Worm (Caenorhabditis elegans) whole organism, early embryonic: Measurements from ENCODE around the gene R13A5.11.

ENCODE experiments used
- B0310.2 ChIP-seq: sonication (generic microtip); optimal IDR thresholded peaks from 2 replicates; lab custom pipeline; 2016; ENCODE audit warnings: mild to moderate bottlenecking, missing genetic modification characterization, missing compliant biosample characterization
- F13C5.2 ChIP-seq: sonication (generic microtip); optimal IDR thresholded peaks from 2 replicates; lab custom pipeline; 2017; ENCODE audit warnings: mild to moderate bottlenecking, missing genetic modification characterization, inconsistent platforms, missing compliant biosample characterization
- aly-1 ChIP-seq: sonication (generic microtip); optimal IDR thresholded peaks from 2 replicates; lab custom pipeline; 2016; ENCODE audit warnings: missing genetic modification characterization, missing compliant biosample characterization
- ama-1 ChIP-seq: fragments of 150-350 bp; optimal IDR thresholded peaks from 2 replicates; lab custom pipeline; 2014
- ceh-13 ChIP-seq: fragments of 200-800 bp; sonication (Bioruptor generic); optimal IDR thresholded peaks from 2 replicates; lab custom pipeline; 2018; ENCODE audit warnings: mild to moderate bottlenecking, missing genetic modification characterization, missing compliant biosample characterization
- ceh-36 ChIP-seq: sonication (generic microtip); optimal IDR thresholded peaks from 2 replicates; lab custom pipeline; 2016; ENCODE audit warnings: missing genetic modification characterization, inconsistent platforms, missing compliant biosample characterization
- ets-7 ChIP-seq: sonication (generic microtip); optimal IDR thresholded peaks from 2 replicates; lab custom pipeline; 2016; ENCODE audit warnings: missing genotype, missing genetic modification characterization, missing compliant biosample characterization
- flt-1 ChIP-seq: fragments of 200-800 bp; sonication (Bioruptor generic); IDR thresholded peaks from 2 replicates; pipeline ENCODE4 v1.3.6; 2022; ENCODE audit warnings: missing genetic modification characterization, missing compliant biosample characterization
- hmbx-1 ChIP-seq: sonication (generic microtip); optimal IDR thresholded peaks from 2 replicates; lab custom pipeline; 2016; ENCODE audit warnings: mild to moderate bottlenecking, missing genetic modification characterization, missing compliant biosample characterization
- hmg-4 ChIP-seq: fragments of 200-800 bp; sonication (Bioruptor generic); optimal IDR thresholded peaks from 2 replicates; lab custom pipeline; 2018; ENCODE audit warnings: mild to moderate bottlenecking, missing genetic modification characterization, missing compliant biosample characterization
- hnd-1 ChIP-seq: sonication (generic microtip); optimal IDR thresholded peaks from 2 replicates; lab custom pipeline; 2016; ENCODE audit warnings: missing genetic modification characterization, missing compliant biosample characterization
- pes-1 ChIP-seq: fragments of 200-800 bp; sonication (Bioruptor generic); IDR thresholded peaks from 2 replicates; pipeline ENCODE4 v1.3.6; 2022; ENCODE audit warnings: missing genetic modification reagents, missing genetic modification characterization, missing compliant biosample characterization
- scrt-1 ChIP-seq: fragments of 200-800 bp; sonication (Bioruptor generic); IDR thresholded peaks from 2 replicates; pipeline ENCODE4 v1.3.6; 2022; ENCODE audit warnings: missing genetic modification characterization, missing compliant biosample characterization
- sea-1 ChIP-seq: fragments of 200-800 bp; sonication (Bioruptor generic); conservative IDR thresholded peaks from 2 replicates; pipeline ENCODE4 v1.3.6; 2022; ENCODE audit warnings: missing genetic modification characterization, missing compliant biosample characterization
- tbx-11 ChIP-seq: fragments of 200-800 bp; sonication (Bioruptor generic); IDR thresholded peaks from 2 replicates; pipeline ENCODE4 v1.3.6; 2022; ENCODE audit warnings: missing genetic modification characterization, missing compliant biosample characterization
- tbx-37 ChIP-seq: fragments of 200-800 bp; sonication (Bioruptor generic); conservative IDR thresholded peaks from 2 replicates; pipeline ENCODE4 v1.3.6; 2022; ENCODE audit warnings: missing genetic modification reagents, missing genetic modification characterization, missing compliant biosample characterization
- tra-4 ChIP-seq: sonication (generic microtip); optimal IDR thresholded peaks from 2 replicates; lab custom pipeline; 2017; ENCODE audit warnings: missing genetic modification characterization, missing compliant biosample characterization

R13A5.11 gene

ce11 chrIII:7570083-7570695 is 22.9 kb downstream of the R13A5.11 start, which contains the start of gene R13A5.7:
Gene R13A5.7, minus strand, starts transcription at chrIII:7570133.
- TF ChIP-seq ama-1 (lab: Kevin White, UChicago): no peak
- TF ChIP-seq ceh-36 (tag; lab: Kevin White, UChicago): no peak
- TF ChIP-seq flt-1 (GFP tag; lab: Robert Waterston, UW): no peak
- peak; percentile 10 for TF ChIP-seq aly-1
- no peak for TF ChIP-seq tbx-37 (GFP tag; lab: Robert Waterston, UW)
- no peak for TF ChIP-seq ets-7 (tag; lab: Kevin White, UChicago)
- TF ChIP-seq hnd-1 (tag; lab: Kevin White, UChicago): no peak
- TF ChIP-seq scrt-1 (GFP tag; lab: Robert Waterston, UW): 0 out of 2 replicates have a peak, but pooled peaks have one; percentile 10
- TF ChIP-seq hmg-4 (GFP tag; lab: Kevin White, UChicago): peak; percentile 74
- TF ChIP-seq tra-4 (tag; lab: Kevin White, UChicago): no peak
- TF ChIP-seq pes-1 (GFP tag; lab: Robert Waterston, UW): no peak
- no peak for TF ChIP-seq ceh-13
- no peak for TF ChIP-seq tbx-11 (GFP tag; lab: Robert Waterston, UW)
- no peak for TF ChIP-seq hmbx-1 (tag; lab: Kevin White, UChicago)
- no peak for TF ChIP-seq B0310.2 (tag; lab: Kevin White, UChicago)
- TF ChIP-seq F13C5.2 (tag; lab: Kevin White, UChicago): no peak

ce11 chrIII:7566098-7566497 is 27.0 kb downstream of the R13A5.11 start, which contains the start of gene ttr-32:
Gene ttr-32, plus strand, starts transcription at chrIII:7566411.
- TF ChIP-seq ceh-36 (tag; lab: Kevin White, UChicago) (no peak), pes-1 (GFP tag; lab: Robert Waterston, UW) (no peak), B0310.2 (tag; lab: Kevin White, UChicago) (no peak), flt-1 (GFP tag; lab: Robert Waterston, UW) (no peak), hmg-4 (GFP tag; lab: Kevin White, UChicago) (no peak)

- TF ChIP-seq tbx-37 (GFP tag; lab: Robert Waterston, UW) (no peak), hmg-4 (GFP tag; lab: Kevin White, UChicago) (no peak), F13C5.2 (tag; lab: Kevin White, UChicago) (no peak), flt-1 (GFP tag; lab: Robert Waterston, UW) (no peak), B0310.2 (tag; lab: Kevin White, UChicago) (no peak), ceh-13 (no peak), pes-1 (GFP tag; lab: Robert Waterston, UW) (no peak), tra-4 (tag; lab: Kevin White, UChicago) (no peak), tbx-11 (GFP tag; lab: Robert Waterston, UW) (no peak), aly-1 (no peak), sea-1 (GFP tag; lab: Robert Waterston, UW) (no peak), ama-1 (lab: Kevin White, UChicago) (no peak), hnd-1 (tag; lab: Kevin White, UChicago) (no peak), scrt-1 (GFP tag; lab: Robert Waterston, UW) (no peak), ceh-36 (tag; lab: Kevin White, UChicago) (no peak), hmbx-1 (tag; lab: Kevin White, UChicago) (no peak), ets-7 (tag; lab: Kevin White, UChicago) (no peak)
Observed at ce11 chrIII:7565247-7565646, 27.9 kb downstream of the R13A5.11 start, which contains the start of gene ttr-8. Gene ttr-8, minus strand, starts transcription at chrIII:7565347.

ce11 chrIII:7561872-7562271 is 31.3 kb downstream of the R13A5.11 start, which contains the start of gene lgc-12:
Gene lgc-12, plus strand, starts transcription at chrIII:7562172.
- TF ChIP-seq ceh-36 (tag; lab: Kevin White, UChicago) (no peak), aly-1 (no peak), scrt-1 (GFP tag; lab: Robert Waterston, UW) (no peak), hmbx-1 (tag; lab: Kevin White, UChicago) (no peak), ceh-13 (no peak), pes-1 (GFP tag; lab: Robert Waterston, UW) (no peak), hnd-1 (tag; lab: Kevin White, UChicago) (no peak), F13C5.2 (tag; lab: Kevin White, UChicago) (no peak), B0310.2 (tag; lab: Kevin White, UChicago) (no peak), sea-1 (GFP tag; lab: Robert Waterston, UW) (no peak), hmg-4 (GFP tag; lab: Kevin White, UChicago) (no peak), ets-7 (tag; lab: Kevin White, UChicago) (no peak), ama-1 (lab: Kevin White, UChicago) (no peak), flt-1 (GFP tag; lab: Robert Waterston, UW) (no peak), tbx-11 (GFP tag; lab: Robert Waterston, UW) (no peak), tra-4 (tag; lab: Kevin White, UChicago) (no peak), tbx-37 (GFP tag; lab: Robert Waterston, UW) (no peak)

ce11 chrIII:7559869-7560268 is 33.3 kb downstream of the R13A5.11 start:
- no peak for TF ChIP-seq flt-1 (GFP tag; lab: Robert Waterston, UW)
- no peak for TF ChIP-seq F13C5.2 (tag; lab: Kevin White, UChicago)
- TF ChIP-seq tra-4 (tag; lab: Kevin White, UChicago): no peak
- no peak for TF ChIP-seq ama-1 (lab: Kevin White, UChicago)
- TF ChIP-seq ceh-13: no peak
- no peak for TF ChIP-seq hnd-1 (tag; lab: Kevin White, UChicago)
- no peak for TF ChIP-seq B0310.2 (tag; lab: Kevin White, UChicago)
- no peak for TF ChIP-seq tbx-11 (GFP tag; lab: Robert Waterston, UW)
- no peak for TF ChIP-seq tbx-37 (GFP tag; lab: Robert Waterston, UW)
- no peak for TF ChIP-seq sea-1 (GFP tag; lab: Robert Waterston, UW)
- no peak for TF ChIP-seq ets-7 (tag; lab: Kevin White, UChicago)
- no peak for TF ChIP-seq scrt-1 (GFP tag; lab: Robert Waterston, UW)
- no peak for TF ChIP-seq pes-1 (GFP tag; lab: Robert Waterston, UW)

ce11 chrIII:7558658-7559057 is 34.5 kb downstream of the R13A5.11 start:
- TF ChIP-seq ceh-13: no peak
- no peak for TF ChIP-seq tbx-37 (GFP tag; lab: Robert Waterston, UW)
- TF ChIP-seq ceh-36 (tag; lab: Kevin White, UChicago): no peak
- no peak for TF ChIP-seq tbx-11 (GFP tag; lab: Robert Waterston, UW)
- TF ChIP-seq scrt-1 (GFP tag; lab: Robert Waterston, UW): no peak
- no peak for TF ChIP-seq F13C5.2 (tag; lab: Kevin White, UChicago)
- TF ChIP-seq pes-1 (GFP tag; lab: Robert Waterston, UW): no peak
- no peak for TF ChIP-seq aly-1
- no peak for TF ChIP-seq tra-4 (tag; lab: Kevin White, UChicago)
- no peak for TF ChIP-seq hmbx-1 (tag; lab: Kevin White, UChicago)
- no peak for TF ChIP-seq ets-7 (tag; lab: Kevin White, UChicago)
- TF ChIP-seq ama-1 (lab: Kevin White, UChicago): no peak
- TF ChIP-seq hnd-1 (tag; lab: Kevin White, UChicago): no peak
